Fruit fly (Drosophila melanogaster): Measurements from ENCODE around the gene CG42821.

CG42821 gene

DNA sequence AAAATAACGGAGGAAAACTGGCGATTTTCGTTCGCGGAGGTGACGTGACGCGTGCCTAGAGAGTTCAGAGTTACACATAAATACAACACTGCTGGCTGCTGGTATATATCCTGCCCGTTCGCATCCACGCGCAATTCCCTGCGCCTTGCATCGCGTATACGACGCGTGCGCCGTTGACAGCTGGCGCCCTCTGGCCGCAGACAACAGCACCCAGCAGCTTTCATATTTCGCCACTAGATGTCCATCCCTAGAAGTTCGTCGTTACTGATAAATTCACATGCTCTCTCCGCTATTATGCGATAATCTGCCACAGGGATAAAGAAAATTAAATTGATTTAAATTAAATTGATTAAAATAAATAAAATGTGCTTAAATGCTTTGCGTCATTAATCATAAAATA lies 10.4 kb upstream of the CG42821 start, which contains the start of gene Sur-8 (continued):
- TF ChIP-seq CG3995 (GFP tag; optimal IDR thresholded peaks at IDR 0.05) (peak; percentile 35), sr (GFP tag; IDR thresholded peaks at IDR 0.05) (0 out of 3 replicates have a peak, but pooled peaks have one; percentile 38), stwl (tag; optimal IDR thresholded peaks at IDR 0.05) (peak; percentile 49), luna (GFP tag; optimal IDR thresholded peaks at IDR 0.05) (peak; percentile 48), CG12155 (GFP tag; optimal IDR thresholded peaks at IDR 0.05) (peak; percentile 49), gcm (GFP tag; optimal IDR thresholded peaks at IDR 0.05) (no peak), CoRest (tag; optimal IDR thresholded peaks at IDR 0.05) (peak; percentile 48), CG11456 (GFP tag; IDR thresholded peaks at IDR 0.05) (peak; percentile 96), sqz (GFP tag; optimal IDR thresholded peaks at IDR 0.05) (no peak), CG1233 (GFP tag; optimal IDR thresholded peaks at IDR 0.05) (peak; percentile 61), C15 (GFP tag; IDR thresholded peaks at IDR 0.05) (no peak), so (GFP tag; IDR thresholded peaks at IDR 0.05) (0 out of 3 replicates have a peak, but pooled peaks have one; percentile 58), gro (GFP tag; optimal IDR thresholded peaks at IDR 0.05) (no peak), CG14667 (GFP tag; IDR thresholded peaks at IDR 0.05) (peak; percentile 41; the same call in 1 of the 2 replicates), CG2116 (GFP tag; optimal IDR thresholded peaks at IDR 0.05) (peak; percentile 54), CG14965 (GFP tag; optimal IDR thresholded peaks at IDR 0.05; ENCODE audit: borderline replicate concordance) (no peak), corto (GFP tag; optimal IDR thresholded peaks at IDR 0.05) (no peak), CG4424 (GFP tag; optimal IDR thresholded peaks at IDR 0.05) (peak; percentile 58), Hmx (GFP tag; optimal IDR thresholded peaks at IDR 0.05) (no peak), Deaf1 (tag; optimal IDR thresholded peaks at IDR 0.05) (no peak), ranshi (GFP tag; IDR thresholded peaks at IDR 0.05) (0 out of 2 replicates have a peak, but pooled peaks have one; percentile 22), chn (GFP tag; optimal IDR thresholded peaks at IDR 0.05) (no peak), az2 (GFP tag; optimal IDR thresholded peaks at IDR 0.05) (peak; percentile 76), Drgx (GFP tag; IDR thresholded peaks at IDR 0.05) (no peak), HLHmδ (GFP tag; optimal IDR thresholded peaks at IDR 0.05) (peak; percentile 67), phol (tag; optimal IDR thresholded peaks at IDR 0.05) (no peak), CG31388 (GFP tag; optimal IDR thresholded peaks at IDR 0.05) (no peak), ttk (GFP tag; IDR thresholded peaks at IDR 0.05) (peak; percentile 64), Hr3 (GFP tag; optimal IDR thresholded peaks at IDR 0.05) (peak; percentile 63), Dip2 (GFP tag; IDR thresholded peaks at IDR 0.05) (no peak), Meics (GFP tag; optimal IDR thresholded peaks at IDR 0.05) (peak; percentile 74), CG18764 (GFP tag; optimal IDR thresholded peaks at IDR 0.05) (peak; percentile 27), Nf-YA (GFP tag; IDR thresholded peaks at IDR 0.05) (no peak), dmrt11E (tag; optimal IDR thresholded peaks at IDR 0.05) (no peak), schlank (tag; optimal IDR thresholded peaks at IDR 0.05) (no peak), CG8359 (GFP tag; optimal IDR thresholded peaks at IDR 0.05; ENCODE audit: borderline replicate concordance) (peak; percentile 47), TFAM (GFP tag; optimal IDR thresholded peaks at IDR 0.05) (no peak), CG12659 (GFP tag; optimal IDR thresholded peaks at IDR 0.05) (peak; percentile 65), eve (GFP tag; optimal IDR thresholded peaks at IDR 0.05) (no peak), dm (GFP tag; optimal IDR thresholded peaks at IDR 0.05) (peak; percentile 31), gce (GFP tag; IDR thresholded peaks at IDR 0.05) (0 out of 3 replicates have a peak, but pooled peaks have one; percentile 15), yki (optimal IDR thresholded peaks at IDR 0.05) (no peak), chif (GFP tag; optimal IDR thresholded peaks at IDR 0.05) (peak; percentile 17 to 74), CG17186 (GFP tag; optimal IDR thresholded peaks at IDR 0.05) (peak; percentile 48), Optix (GFP tag; IDR thresholded peaks at IDR 0.05) (peak; percentile 75), pros (GFP tag; optimal IDR thresholded peaks at IDR 0.05) (no peak), CG2199 (GFP tag; IDR thresholded peaks at IDR 0.05) (no peak), Dad (GFP tag; optimal IDR thresholded peaks at IDR 0.05) (peak; percentile 10), nom (GFP tag; optimal IDR thresholded peaks at IDR 0.05) (no peak), CTCF (GFP tag; optimal IDR thresholded peaks at IDR 0.05) (peak; percentile 98), CG3726 (GFP tag; IDR thresholded peaks at IDR 0.05) (peak; percentile 56; the same call in 2 of the 3 replicates), CG2129 (GFP tag; IDR thresholded peaks at IDR 0.05; ENCODE audit: partially characterized antibody) (no peak)

Measured in whole organism, embryonic.